Worm (Caenorhabditis elegans) whole organism, L3 larva: ENCODE measurements around the gene F01D5.5.

Experiments used
- jun-1 ChIP-seq: fragments of 150-350 bp; optimal IDR thresholded peaks from 2 replicates; lab custom pipeline; 2014; ENCODE audit warnings: missing biosample characterization, missing genetic modification reagents, missing genetic modification characterization
- sea-2 ChIP-seq: fragments of 150-350 bp; sonication (generic microtip); optimal IDR thresholded peaks from 4 replicates; lab custom pipeline; 2014; ENCODE audit warnings: missing biosample characterization, missing genetic modification reagents, missing genetic modification characterization

DNA sequence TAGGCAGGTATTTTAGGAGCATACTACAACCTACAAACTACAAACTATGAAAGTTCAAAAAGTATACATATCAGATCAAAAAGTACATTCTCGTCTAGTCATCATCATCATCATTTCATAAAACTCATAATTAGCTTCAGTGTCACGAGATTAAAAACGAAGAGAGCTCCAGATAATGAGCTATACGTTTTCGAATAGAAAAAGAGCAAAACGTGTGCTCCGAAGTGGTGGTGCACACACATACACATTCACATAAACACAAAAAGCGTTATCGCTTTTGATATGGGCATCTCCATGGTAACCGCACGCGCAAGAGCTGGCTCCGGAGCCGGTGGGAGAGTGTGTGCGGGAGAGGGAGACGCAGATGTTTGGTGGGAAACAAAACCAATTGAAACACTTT, 37.8 kb downstream of the F01D5.5 start:
- no peak for TF ChIP-seq jun-1 (tag; lab: Kevin White, UChicago)
- TF ChIP-seq sea-2 (GFP tag; lab: Kevin White, UChicago), result no peak
